Fruit fly (Drosophila melanogaster) whole organism, embryonic: Measurements from ENCODE around the gene slf.

ENCODE experiments used
- Atf3 ChIP-seq: fragments of 200-800 bp; sonication (Bioruptor generic); optimal IDR thresholded peaks from 3 replicates; lab custom pipeline; 2016; ENCODE audit warnings: missing biosample characterization, missing genetic modification characterization
- Bdp1 ChIP-seq: fragments of 200-800 bp; sonication (Bioruptor generic); optimal IDR thresholded peaks from 3 replicates; lab custom pipeline; 2016; ENCODE audit warnings: missing biosample characterization, missing genetic modification characterization
- CG1024 ChIP-seq: fragments of 200-800 bp; sonication (Bioruptor generic); IDR thresholded peaks from 2 replicates; pipeline ENCODE4 v1.3.6; 2022; ENCODE audit warnings: missing biosample characterization, missing genetic modification characterization
- CG10431 ChIP-seq: fragments of 200-800 bp; sonication (Bioruptor generic); optimal IDR thresholded peaks from 3 replicates; lab custom pipeline; 2018; ENCODE audit warnings: missing biosample characterization, mild to moderate bottlenecking, missing genetic modification characterization
- CG11695 ChIP-seq: fragments of 200-800 bp; sonication (Bioruptor generic); IDR thresholded peaks from 3 replicates; pipeline ENCODE4 v1.3.6; 2022; ENCODE audit warnings: missing biosample characterization, missing genetic modification characterization
- CG11696 ChIP-seq: fragments of 200-800 bp; sonication (Bioruptor generic); IDR thresholded peaks from 2 replicates; pipeline ENCODE4 v1.3.6; 2022; ENCODE audit warnings: missing biosample characterization, missing genetic modification characterization
- CG12769 ChIP-seq: fragments of 200-800 bp; sonication (Bioruptor generic); optimal IDR thresholded peaks from 2 replicates; lab custom pipeline; 2019; ENCODE audit warnings: missing biosample characterization, mild to moderate bottlenecking, missing genetic modification characterization, moderate library complexity
- CG13123 ChIP-seq: fragments of 200-800 bp; sonication (Bioruptor generic); optimal IDR thresholded peaks from 2 replicates; lab custom pipeline; 2016; ENCODE audit warnings: missing biosample characterization, missing genetic modification characterization
- CG13424 ChIP-seq: fragments of 200-800 bp; sonication (Bioruptor generic); optimal IDR thresholded peaks from 2 replicates; lab custom pipeline; 2019; ENCODE audit warnings: missing biosample characterization, mild to moderate bottlenecking, missing genetic modification characterization, moderate library complexity
- CG1603 ChIP-seq: fragments of 200-800 bp; sonication (Bioruptor generic); optimal IDR thresholded peaks from 2 replicates; lab custom pipeline; 2019; ENCODE audit warnings: missing biosample characterization, mild to moderate bottlenecking, missing genetic modification characterization, moderate library complexity
- CG1647 ChIP-seq: fragments of 200-800 bp; sonication (Bioruptor generic); optimal IDR thresholded peaks from 3 replicates; lab custom pipeline; 2016; ENCODE audit warnings: missing biosample characterization, missing genetic modification characterization
- CG16815 ChIP-seq: fragments of 200-800 bp; sonication (Bioruptor generic); optimal IDR thresholded peaks from 3 replicates; lab custom pipeline; 2017; ENCODE audit warnings: missing biosample characterization, mild to moderate bottlenecking, missing genetic modification characterization
- CG17568 ChIP-seq: fragments of 200-800 bp; sonication (Bioruptor generic); optimal IDR thresholded peaks from 2 replicates; lab custom pipeline; 2018; ENCODE audit warnings: missing biosample characterization, mild to moderate bottlenecking, missing genetic modification characterization, moderate library complexity
- CG18764 ChIP-seq: fragments of 200-800 bp; sonication (Bioruptor generic); optimal IDR thresholded peaks from 3 replicates; lab custom pipeline; 2016; ENCODE audit warnings: missing biosample characterization, missing genetic modification characterization
- CG2116 ChIP-seq: fragments of 200-800 bp; sonication (Bioruptor generic); optimal IDR thresholded peaks from 3 replicates; lab custom pipeline; 2018; ENCODE audit warnings: missing biosample characterization, mild to moderate bottlenecking, missing genetic modification characterization
- CG30020 ChIP-seq: fragments of 200-800 bp; optimal IDR thresholded peaks from 2 replicates; lab custom pipeline; 2019; ENCODE audit warnings: missing biosample characterization, mild to moderate bottlenecking, missing genetic modification characterization, moderate library complexity
- CG30431 ChIP-seq: fragments of 200-800 bp; sonication (Bioruptor generic); optimal IDR thresholded peaks from 2 replicates; lab custom pipeline; 2017; ENCODE audit warnings: missing biosample characterization, missing genetic modification characterization
- CG4360 ChIP-seq: fragments of 200-800 bp; sonication (Bioruptor generic); IDR thresholded peaks from 2 replicates; pipeline ENCODE4 v1.3.6; 2022; ENCODE audit warnings: missing biosample characterization, missing genetic modification characterization
- CG6254 ChIP-seq: fragments of 200-800 bp; sonication (Bioruptor generic); optimal IDR thresholded peaks from 3 replicates; lab custom pipeline; 2017; ENCODE audit warnings: mild to moderate bottlenecking, missing biosample characterization, missing genetic modification reagents, missing genetic modification characterization
- CG7271 ChIP-seq: fragments of 200-800 bp; sonication (Bioruptor generic); optimal IDR thresholded peaks from 2 replicates; lab custom pipeline; 2018; ENCODE audit warnings: missing biosample characterization, mild to moderate bottlenecking, missing genetic modification characterization, moderate library complexity
- CG7372 ChIP-seq: fragments of 200-800 bp; sonication (Bioruptor generic); IDR thresholded peaks from 2 replicates; pipeline ENCODE4 v1.3.6; 2022; ENCODE audit warnings: missing biosample characterization, missing genetic modification characterization
- CG7556 ChIP-seq: fragments of 200-800 bp; sonication (Bioruptor generic); optimal IDR thresholded peaks from 2 replicates; lab custom pipeline; 2017; ENCODE audit warnings: missing biosample characterization, mild to moderate bottlenecking, missing genetic modification characterization
- CG7963 ChIP-seq: fragments of 200-800 bp; sonication (Bioruptor generic); IDR thresholded peaks from 3 replicates; pipeline ENCODE4 v1.3.6; 2022; ENCODE audit warnings: missing biosample characterization, missing genetic modification characterization; ENCODE audit not compliant: partially characterized antibody
- CG9437 ChIP-seq: fragments of 200-800 bp; sonication (Bioruptor generic); optimal IDR thresholded peaks from 2 replicates; lab custom pipeline; 2018; ENCODE audit warnings: missing biosample characterization, mild to moderate bottlenecking, missing genetic modification characterization
- CG9876 ChIP-seq: fragments of 200-800 bp; sonication (Bioruptor generic); optimal IDR thresholded peaks from 2 replicates; lab custom pipeline; 2016; ENCODE audit warnings: missing biosample characterization, missing genetic modification characterization
- Dad ChIP-seq: fragments of 200-800 bp; sonication (Bioruptor generic); optimal IDR thresholded peaks from 3 replicates; lab custom pipeline; 2016; ENCODE audit warnings: missing biosample characterization, missing genetic modification characterization
- Drgx ChIP-seq: fragments of 200-800 bp; sonication (Bioruptor generic); IDR thresholded peaks from 2 replicates; pipeline ENCODE4 v1.3.6; 2022; ENCODE audit warnings: missing biosample characterization, missing genetic modification characterization
- HLH54F ChIP-seq: fragments of 200-800 bp; sonication (Bioruptor generic); optimal IDR thresholded peaks from 3 replicates; lab custom pipeline; 2016; ENCODE audit warnings: missing biosample characterization, missing genetic modification characterization
- Opbp ChIP-seq: fragments of 200-800 bp; sonication (Bioruptor generic); IDR thresholded peaks from 3 replicates; pipeline ENCODE4 v1.3.6; 2022; ENCODE audit warnings: missing biosample characterization, missing genetic modification characterization; ENCODE audit not compliant: partially characterized antibody
- Poxn ChIP-seq: fragments of 200-800 bp; sonication (Bioruptor generic); IDR thresholded peaks from 2 replicates; pipeline ENCODE4 v1.3.6; 2022; ENCODE audit warnings: missing biosample characterization, missing genetic modification characterization
- Rx ChIP-seq: fragments of 200-800 bp; sonication (Bioruptor generic); IDR thresholded peaks from 2 replicates; pipeline ENCODE4 v1.3.6; 2022; ENCODE audit warnings: missing biosample characterization, missing genetic modification characterization
- danr ChIP-seq: fragments of 200-800 bp; sonication (Bioruptor generic); IDR thresholded peaks from 2 replicates; pipeline ENCODE4 v1.3.6; 2022; ENCODE audit warnings: missing biosample characterization, missing genetic modification characterization
- en ChIP-seq: fragments of 200-800 bp; sonication (Bioruptor generic); optimal IDR thresholded peaks from 2 replicates; lab custom pipeline; 2016; ENCODE audit warnings: missing biosample characterization, missing genetic modification characterization
- gce ChIP-seq: fragments of 200-800 bp; sonication (Bioruptor generic); IDR thresholded peaks from 3 replicates; pipeline ENCODE4 v1.3.6; 2022; ENCODE audit warnings: missing biosample characterization, missing genetic modification characterization
- ind ChIP-seq: fragments of 200-800 bp; sonication (Bioruptor generic); optimal IDR thresholded peaks from 3 replicates; lab custom pipeline; 2016; ENCODE audit warnings: missing biosample characterization, missing genetic modification characterization
- inv ChIP-seq: fragments of 200-800 bp; sonication (Bioruptor generic); IDR thresholded peaks from 2 replicates; pipeline ENCODE4 v1.3.6; 2022; ENCODE audit warnings: missing biosample characterization, missing genetic modification characterization; ENCODE audit not compliant: partially characterized antibody
- kay ChIP-seq: fragments of 200-800 bp; sonication (Bioruptor generic); optimal IDR thresholded peaks from 2 replicates; lab custom pipeline; 2016; ENCODE audit warnings: missing biosample characterization, missing genetic modification characterization
- luna ChIP-seq: fragments of 200-800 bp; sonication (Bioruptor generic); optimal IDR thresholded peaks from 2 replicates; lab custom pipeline; 2016; ENCODE audit warnings: missing biosample characterization, missing genetic modification characterization
- maf-S ChIP-seq: fragments of 200-800 bp; sonication (Bioruptor generic); optimal IDR thresholded peaks from 2 replicates; lab custom pipeline; 2016; ENCODE audit warnings: missing biosample characterization, missing genetic modification characterization
- nerfin-1 ChIP-seq: fragments of 200-800 bp; sonication (Bioruptor generic); optimal IDR thresholded peaks from 3 replicates; lab custom pipeline; 2019; ENCODE audit warnings: missing biosample characterization, mild to moderate bottlenecking, missing genetic modification characterization, moderate library complexity
- otp ChIP-seq: fragments of 200-800 bp; sonication (Bioruptor generic); IDR thresholded peaks from 3 replicates; pipeline ENCODE4, ENCODE4 v1.3.6; 2022; ENCODE audit warnings: missing biosample characterization, missing genetic modification characterization
- pita ChIP-seq: fragments of 200-800 bp; sonication (Bioruptor generic); optimal IDR thresholded peaks from 2 replicates; lab custom pipeline; 2017; ENCODE audit warnings: missing biosample characterization, mild to moderate bottlenecking, missing genetic modification characterization
- rib ChIP-seq: fragments of 200-800 bp; sonication (Bioruptor generic); IDR thresholded peaks from 2 replicates; pipeline ENCODE4 v1.3.6; 2022; ENCODE audit warnings: missing biosample characterization, missing genetic modification characterization
- row ChIP-seq: fragments of 200-800 bp; sonication (Bioruptor generic); IDR thresholded peaks from 3 replicates; pipeline ENCODE4 v1.3.6; 2022; ENCODE audit warnings: missing biosample characterization, missing genetic modification characterization
- run ChIP-seq: fragments of 200-800 bp; sonication (Bioruptor generic); optimal IDR thresholded peaks from 3 replicates; lab custom pipeline; 2018; ENCODE audit warnings: missing biosample characterization, mild to moderate bottlenecking, missing genetic modification characterization
- sc ChIP-seq, 3 experiments: fragments of >200 bp in 2 of 3; fragments of 200-800 bp in 1 of 3; sonication (Bioruptor generic) in 1 of 3; optimal IDR thresholded peaks; 2 replicates in 2 of 3; 3 replicates in 1 of 3; lab custom pipeline; 2017; ENCODE audit warnings: mild to moderate bottlenecking in 1 of 3, missing biosample characterization in 1 of 3, missing genetic modification characterization in 1 of 3, missing genetic modification reagents in 1 of 3
- slbo ChIP-seq: fragments of 200-800 bp; sonication (Bioruptor generic); IDR thresholded peaks from 2 replicates; pipeline ENCODE4 v1.3.6; 2022; ENCODE audit warnings: missing biosample characterization, missing genetic modification characterization
- sob ChIP-seq: fragments of 200-800 bp; sonication (Bioruptor generic); IDR thresholded peaks from 2 replicates; pipeline ENCODE4 v1.3.6; 2022; ENCODE audit warnings: missing biosample characterization, missing genetic modification characterization
- tin ChIP-seq: fragments of 200-800 bp; sonication (Bioruptor generic); optimal IDR thresholded peaks from 3 replicates; lab custom pipeline; 2016; ENCODE audit warnings: missing biosample characterization, missing genetic modification characterization
- tll ChIP-seq, 2 experiments: fragments of 200-800 bp in 1 of 2; fragments of >200 bp in 1 of 2; sonication (Bioruptor generic) in 1 of 2; optimal IDR thresholded peaks; 2 replicates each; lab custom pipeline; 2017 to 2019; ENCODE audit warnings: missing biosample characterization in 2 of 2, missing genetic modification characterization in 2 of 2, mild to moderate bottlenecking in 1 of 2, moderate library complexity in 1 of 2
- wdn ChIP-seq: fragments of 200-800 bp; sonication (Bioruptor generic); IDR thresholded peaks from 2 replicates; pipeline ENCODE4 v1.3.6; 2022; ENCODE audit warnings: missing biosample characterization, missing genetic modification characterization

The slf gene

dm6 chr2L:4850356-4850755 lies 48.6 kb upstream of the slf start, which contains the start of the genes mRpS2 and Mon1 (continued):
- peak; percentile 89 for TF ChIP-seq rib (GFP tag; lab: Robert Waterston, UW)
- TF ChIP-seq otp = peak; percentile 95
- peak; percentile 82 for TF ChIP-seq maf-S (GFP tag; lab: Kevin White, UChicago)
- peak; percentile 92 for TF ChIP-seq wdn (GFP tag; lab: Robert Waterston, UW)
- peak; percentile 75 for TF ChIP-seq Bdp1
- peak; percentile 79 for TF ChIP-seq run (tag; lab: Kevin White, UChicago)
- TF ChIP-seq ind (GFP tag; lab: Kevin White, UChicago) = peak; percentile 97
- TF ChIP-seq Atf3 (GFP tag; lab: Kevin White, UChicago) = peak; percentile 35
- TF ChIP-seq CG30020 (tag; lab: Kevin White, UChicago) = peak; percentile 81
- peak; percentile 96 for TF ChIP-seq Drgx (GFP tag; lab: Robert Waterston, UW)
- TF ChIP-seq CG7372 (GFP tag; lab: Robert Waterston, UW) = peak; percentile 95
- peak; percentile 94 for TF ChIP-seq CG7271
- peak; percentile 90 for TF ChIP-seq CG17568 (GFP tag; lab: Kevin White, UChicago)
- peak; percentile 95 for TF ChIP-seq CG18764
- peak; percentile 85 for TF ChIP-seq CG1647
- TF ChIP-seq slbo (GFP tag; lab: Robert Waterston, UW) = peak; percentile 98
- TF ChIP-seq nerfin-1 (tag; lab: Kevin White, UChicago) = peak; percentile 89
- TF ChIP-seq Opbp (GFP tag; lab: Robert Waterston, UW) = no peak
- peak; percentile 93 for TF ChIP-seq CG11696 (GFP tag; lab: Robert Waterston, UW)
- peak; percentile 35 for TF ChIP-seq en
- peak; percentile 97 for TF ChIP-seq CG13424 (tag; lab: Kevin White, UChicago)
- TF ChIP-seq CG7556 (GFP tag; lab: Kevin White, UChicago) = peak; percentile 91
- peak; percentile 98 for TF ChIP-seq sob
- TF ChIP-seq CG9876 (GFP tag; lab: Kevin White, UChicago) = peak; percentile 49
- peak; percentile 93 for TF ChIP-seq kay
- peak; percentile 91 for TF ChIP-seq CG13123 (GFP tag; lab: Kevin White, UChicago)
- peak; percentile 87 for TF ChIP-seq Rx
- TF ChIP-seq CG1603 (tag; lab: Kevin White, UChicago) = peak; percentile 68
- peak; percentile 95 for TF ChIP-seq tin (GFP tag; lab: Kevin White, UChicago)
- peak; percentile 91 for TF ChIP-seq CG1024 (GFP tag; lab: Robert Waterston, UW)
- peak; percentile 90 for TF ChIP-seq CG9437
- TF ChIP-seq CG10431 (GFP tag; lab: Kevin White, UChicago) = peak; percentile 56
- peak; percentile 73 for TF ChIP-seq Dad (GFP tag; lab: Kevin White, UChicago)
- peak; percentile 95 for TF ChIP-seq gce (GFP tag; lab: Robert Waterston, UW)
- peak; percentile 83 for TF ChIP-seq HLH54F (GFP tag; lab: Kevin White, UChicago)
- peak; percentile 74 for TF ChIP-seq CG4360 (GFP tag; lab: Robert Waterston, UW)
- TF ChIP-seq danr (GFP tag; lab: Robert Waterston, UW) = peak; percentile 87
- peak; percentile 96 for TF ChIP-seq row (GFP tag; lab: Robert Waterston, UW)
- TF ChIP-seq inv (GFP tag; lab: Robert Waterston, UW) = no peak
- peak; percentile 89 for TF ChIP-seq CG6254 (GFP tag; lab: Kevin White, UChicago)
- TF ChIP-seq pita (GFP tag; lab: Kevin White, UChicago) = no peak
- peak; percentile 96 for TF ChIP-seq CG11695 (GFP tag; lab: Robert Waterston, UW)
- peak; percentile 82 for TF ChIP-seq Poxn (GFP tag; lab: Robert Waterston, UW)
- peak; percentile 83 for TF ChIP-seq CG16815 (GFP tag; lab: Kevin White, UChicago)
- TF ChIP-seq sc (optimal IDR thresholded peaks at IDR 0.05; lab: Kevin White, UChicago) = no peak
- TF ChIP-seq sc (GFP tag; optimal IDR thresholded peaks at IDR 0.05; lab: Kevin White, UChicago) = peak; percentile 88
- peak; percentile 89 for TF ChIP-seq CG30431
- TF ChIP-seq CG2116 (GFP tag; lab: Kevin White, UChicago) = peak; percentile 78
- no peak for TF ChIP-seq tll (GFP tag; optimal IDR thresholded peaks at IDR 0.05; lab: Kevin White, UChicago)
- no peak for TF ChIP-seq CG7963 (GFP tag; lab: Robert Waterston, UW)
- peak; percentile 34 for TF ChIP-seq luna (GFP tag; lab: Kevin White, UChicago)
- peak; percentile 81 for TF ChIP-seq CG12769
